Fruit fly (Drosophila melanogaster) whole organism, embryonic: ENCODE results near the gene JMJD4.

Experiments
- ATbp ChIP-seq: fragments of 200-800 bp; sonication (Bioruptor generic); optimal IDR thresholded peaks from 2 replicates; lab custom pipeline; 2017; ENCODE audit warnings: missing biosample characterization, mild to moderate bottlenecking, missing genetic modification characterization, missing genetic modification reagents
- Asciz ChIP-seq: fragments of 200-800 bp; sonication (Bioruptor generic); optimal IDR thresholded peaks from 2 replicates; lab custom pipeline; 2017; ENCODE audit warnings: missing biosample characterization, mild to moderate bottlenecking, missing genetic modification characterization, missing genetic modification reagents
- B-H2 ChIP-seq: fragments of 200-800 bp; sonication (Bioruptor generic); optimal IDR thresholded peaks from 2 replicates; lab custom pipeline; 2018; ENCODE audit warnings: missing biosample characterization, mild to moderate bottlenecking, missing genetic modification characterization
- Bdp1 ChIP-seq: fragments of 200-800 bp; sonication (Bioruptor generic); optimal IDR thresholded peaks from 3 replicates; lab custom pipeline; 2016; ENCODE audit warnings: missing biosample characterization, missing genetic modification characterization
- Bgb ChIP-seq: fragments of 200-800 bp; sonication (Bioruptor generic); IDR thresholded peaks from 2 replicates; pipeline ENCODE4 v1.3.6; 2022; ENCODE audit warnings: missing biosample characterization, missing genetic modification characterization; ENCODE audit not compliant: partially characterized antibody
- CG10274 ChIP-seq: fragments of 200-800 bp; sonication (Bioruptor generic); optimal IDR thresholded peaks from 3 replicates; lab custom pipeline; 2017; ENCODE audit warnings: missing biosample characterization, mild to moderate bottlenecking, missing genetic modification characterization
- CG10462 ChIP-seq: fragments of 200-800 bp; sonication (Bioruptor generic); optimal IDR thresholded peaks from 2 replicates; lab custom pipeline; 2016; ENCODE audit warnings: missing biosample characterization, missing genetic modification characterization
- CG10543 ChIP-seq: fragments of 200-800 bp; sonication (Bioruptor generic); optimal IDR thresholded peaks from 3 replicates; lab custom pipeline; 2017; ENCODE audit warnings: missing biosample characterization, mild to moderate bottlenecking, missing genetic modification characterization, moderate library complexity
- CG10959 ChIP-seq: fragments of 200-800 bp; sonication (Bioruptor generic); IDR thresholded peaks from 2 replicates; pipeline ENCODE4 v1.3.6; 2022; ENCODE audit warnings: missing biosample characterization, missing genetic modification characterization
- CG12219 ChIP-seq: fragments of 200-800 bp; sonication (Bioruptor generic); optimal IDR thresholded peaks from 3 replicates; lab custom pipeline; 2018; ENCODE audit warnings: missing biosample characterization, mild to moderate bottlenecking, missing genetic modification characterization
- CG2678 ChIP-seq: fragments of 200-800 bp; sonication (Bioruptor generic); optimal IDR thresholded peaks from 3 replicates; lab custom pipeline; 2019; ENCODE audit warnings: missing biosample characterization, mild to moderate bottlenecking, missing genetic modification characterization, moderate library complexity
- CG3281 ChIP-seq: fragments of 200-800 bp; sonication (Bioruptor generic); optimal IDR thresholded peaks from 3 replicates; lab custom pipeline; 2017; ENCODE audit warnings: missing biosample characterization, mild to moderate bottlenecking, missing genetic modification characterization
- CG4282 ChIP-seq: fragments of 200-800 bp; sonication (Bioruptor generic); optimal IDR thresholded peaks from 2 replicates; lab custom pipeline; 2016; ENCODE audit warnings: missing biosample characterization, missing genetic modification characterization
- CG6689 ChIP-seq: fragments of 200-800 bp; sonication (Bioruptor generic); IDR thresholded peaks from 2 replicates; pipeline ENCODE4 v1.3.6; 2022; ENCODE audit warnings: missing biosample characterization, missing genetic modification characterization
- CG8359 ChIP-seq: fragments of 200-800 bp; sonication (Bioruptor generic); optimal IDR thresholded peaks from 2 replicates; lab custom pipeline; 2017; ENCODE audit warnings: missing biosample characterization, mild to moderate bottlenecking, missing genetic modification characterization, borderline replicate concordance
- CG9817 ChIP-seq: fragments of 200-800 bp; sonication (Bioruptor generic); optimal IDR thresholded peaks from 2 replicates; lab custom pipeline; 2018; ENCODE audit warnings: missing biosample characterization, mild to moderate bottlenecking, missing genetic modification characterization, moderate library complexity
- Dek ChIP-seq: fragments of 200-800 bp; sonication (Bioruptor generic); optimal IDR thresholded peaks from 3 replicates; lab custom pipeline; 2019; ENCODE audit warnings: missing biosample characterization, mild to moderate bottlenecking, missing genetic modification characterization, moderate library complexity
- Fer1 ChIP-seq: fragments of 200-800 bp; sonication (Bioruptor generic); optimal IDR thresholded peaks from 2 replicates; lab custom pipeline; 2017; ENCODE audit warnings: missing biosample characterization, mild to moderate bottlenecking, missing genetic modification characterization
- HHEX ChIP-seq: fragments of 200-800 bp; sonication (Bioruptor generic); optimal IDR thresholded peaks from 3 replicates; lab custom pipeline; 2017; ENCODE audit warnings: missing biosample characterization, mild to moderate bottlenecking, missing genetic modification characterization, missing genetic modification reagents
- Lhr ChIP-seq: fragments of 200-800 bp; sonication (Bioruptor generic); optimal IDR thresholded peaks from 3 replicates; lab custom pipeline; 2017; ENCODE audit warnings: mild to moderate bottlenecking, missing biosample characterization, missing genetic modification reagents, missing genetic modification characterization
- Lpt ChIP-seq: fragments of >200 bp; optimal IDR thresholded peaks from 2 replicates; lab custom pipeline; 2018; ENCODE audit warnings: missing biosample characterization, missing genetic modification characterization
- Meics ChIP-seq: fragments of 200-800 bp; sonication (Bioruptor generic); optimal IDR thresholded peaks from 2 replicates; lab custom pipeline; 2017; ENCODE audit warnings: missing biosample characterization, mild to moderate bottlenecking, missing genetic modification characterization
- Myb ChIP-seq: fragments of 200-800 bp; sonication (Bioruptor generic); optimal IDR thresholded peaks from 2 replicates; lab custom pipeline; 2016; ENCODE audit warnings: missing biosample characterization, missing genetic modification characterization
- Rfx ChIP-seq: fragments of 200-800 bp; sonication (Bioruptor generic); IDR thresholded peaks from 2 replicates; pipeline ENCODE4 v1.3.6; 2022; ENCODE audit warnings: missing biosample characterization, missing genetic modification characterization
- Spps ChIP-seq: fragments of 200-800 bp; sonication (Bioruptor generic); optimal IDR thresholded peaks from 2 replicates; lab custom pipeline; 2018; ENCODE audit warnings: missing biosample characterization, mild to moderate bottlenecking, missing genetic modification characterization
- Sry-β ChIP-seq: fragments of 200-800 bp; sonication (Bioruptor generic); optimal IDR thresholded peaks from 2 replicates; lab custom pipeline; 2018; ENCODE audit warnings: missing biosample characterization, mild to moderate bottlenecking, missing genetic modification characterization, moderate library complexity
- Trl ChIP-seq, 3 experiments: fragments of >200 bp in 2 of 3; fragments of 200-800 bp in 1 of 3; sonication (Bioruptor generic) in 1 of 3; optimal IDR thresholded peaks; 2 replicates in 1 of 3; 3 replicates in 2 of 3; lab custom pipeline; 2016 to 2017; ENCODE audit warnings: missing biosample characterization in 1 of 3, missing genetic modification characterization in 1 of 3
- Usf ChIP-seq: fragments of 200-800 bp; sonication (Bioruptor generic); optimal IDR thresholded peaks from 2 replicates; lab custom pipeline; 2017; ENCODE audit warnings: missing genotype, missing biosample characterization, missing genetic modification characterization
- ab ChIP-seq: fragments of 200-800 bp; sonication (Bioruptor generic); optimal IDR thresholded peaks from 2 replicates; lab custom pipeline; 2016; ENCODE audit warnings: missing biosample characterization, missing genetic modification characterization
- ac ChIP-seq: fragments of 200-800 bp; sonication (Bioruptor generic); optimal IDR thresholded peaks from 3 replicates; lab custom pipeline; 2017; ENCODE audit warnings: missing biosample characterization, mild to moderate bottlenecking, missing genetic modification characterization
- chinmo ChIP-seq: fragments of 200-800 bp; sonication (Bioruptor generic); IDR thresholded peaks from 4 replicates; pipeline ENCODE4 v1.3.6; 2022; ENCODE audit warnings: missing biosample characterization, missing genetic modification characterization; ENCODE audit not compliant: partially characterized antibody
- ci ChIP-seq: fragments of 200-800 bp; sonication (Bioruptor generic); IDR thresholded peaks from 3 replicates; pipeline ENCODE4 v1.3.6; 2022; ENCODE audit warnings: missing biosample characterization, missing genetic modification characterization
- crc ChIP-seq: fragments of 200-800 bp; sonication (Bioruptor generic); optimal IDR thresholded peaks from 2 replicates; lab custom pipeline; 2016; ENCODE audit warnings: missing biosample characterization, missing genetic modification characterization
- emc ChIP-seq: fragments of 200-800 bp; sonication (Bioruptor generic); optimal IDR thresholded peaks from 2 replicates; lab custom pipeline; 2016; ENCODE audit warnings: missing biosample characterization, missing genetic modification characterization
- ftz-f1 ChIP-seq: fragments of 200-800 bp; sonication (Bioruptor generic); optimal IDR thresholded peaks from 2 replicates; lab custom pipeline; 2016; ENCODE audit warnings: missing biosample characterization, missing genetic modification characterization
- gce ChIP-seq: fragments of 200-800 bp; sonication (Bioruptor generic); IDR thresholded peaks from 3 replicates; pipeline ENCODE4 v1.3.6; 2022; ENCODE audit warnings: missing biosample characterization, missing genetic modification characterization
- gem ChIP-seq: fragments of 200-800 bp; sonication (Bioruptor generic); optimal IDR thresholded peaks from 2 replicates; lab custom pipeline; 2019; ENCODE audit warnings: missing biosample characterization, mild to moderate bottlenecking, missing genetic modification characterization, moderate library complexity
- lola ChIP-seq, 3 experiments: fragments of >200 bp in 2 of 3; fragments of 200-800 bp in 1 of 3; sonication (Bioruptor generic) in 1 of 3; optimal IDR thresholded peaks; 2 replicates each; lab custom pipeline; 2017 to 2019; ENCODE audit warnings: missing biosample characterization in 3 of 3, missing genetic modification characterization in 3 of 3, mild to moderate bottlenecking in 1 of 3, moderate library complexity in 1 of 3
- lov ChIP-seq, 2 experiments: fragments of 200-800 bp in 1 of 2; fragments of >200 bp in 1 of 2; sonication (Bioruptor generic) in 1 of 2; IDR thresholded peaks in 1 of 2; optimal IDR thresholded peaks in 1 of 2; 2 replicates in 1 of 2; 3 replicates in 1 of 2; pipeline versions ENCODE4 v1.3.6 to Lab custom; 2017 to 2022; ENCODE audit warnings: missing biosample characterization in 1 of 2, missing genetic modification characterization in 1 of 2
- pita ChIP-seq: fragments of 200-800 bp; sonication (Bioruptor generic); optimal IDR thresholded peaks from 2 replicates; lab custom pipeline; 2017; ENCODE audit warnings: missing biosample characterization, mild to moderate bottlenecking, missing genetic modification characterization
- sug ChIP-seq: fragments of 200-800 bp; optimal IDR thresholded peaks from 2 replicates; lab custom pipeline; 2019; ENCODE audit warnings: missing biosample characterization, mild to moderate bottlenecking, missing genetic modification characterization, moderate library complexity
- tap ChIP-seq: fragments of 200-800 bp; optimal IDR thresholded peaks from 3 replicates; lab custom pipeline; 2019; ENCODE audit warnings: missing biosample characterization, mild to moderate bottlenecking, missing genetic modification characterization, moderate library complexity
- z ChIP-seq: fragments of 200-800 bp; sonication (Bioruptor generic); IDR thresholded peaks from 3 replicates; pipeline ENCODE4 v1.3.6; 2022; ENCODE audit warnings: missing biosample characterization, missing genetic modification characterization

Gene JMJD4

dm6 chr2L:18119643-18120042 is 39.4 kb downstream of the JMJD4 start, which contains the start of gene CG5758 (continued):
- TF ChIP-seq CG8359 (GFP tag; lab: Kevin White, UChicago) (no peak), Lhr (peak; percentile 6), gce (no peak), CG4282 (no peak), Fer1 (GFP tag; lab: Kevin White, UChicago) (peak; percentile 36), lov (optimal IDR thresholded peaks at IDR 0.05; lab: Kevin White, UChicago) (no peak), lov (GFP tag; IDR thresholded peaks at IDR 0.05; lab: Robert Waterston, UW) (no peak), crc (GFP tag; lab: Kevin White, UChicago) (no peak), Trl (optimal IDR thresholded peaks at IDR 0.05; lab: Kevin White, UChicago) (no peak), Trl (GFP tag; optimal IDR thresholded peaks at IDR 0.05; lab: Kevin White, UChicago) (no peak), HHEX (GFP tag; lab: Kevin White, UChicago) (peak; percentile 21), Spps (no peak), CG10959 (GFP tag; lab: Robert Waterston, UW) (no peak), CG3281 (peak; percentile 36), Sry-β (GFP tag; lab: Kevin White, UChicago) (no peak), Lpt (no peak), gem (peak; percentile 44), tap (tag; lab: Kevin White, UChicago) (no peak), Asciz (GFP tag; lab: Kevin White, UChicago) (no peak), pita (GFP tag; lab: Kevin White, UChicago) (peak; percentile 19), lola (GFP tag; optimal IDR thresholded peaks at IDR 0.05; lab: Kevin White, UChicago) (no peak), CG10543 (GFP tag; lab: Kevin White, UChicago) (no peak), z (no peak), B-H2 (GFP tag; lab: Kevin White, UChicago) (peak; percentile 31), Myb (GFP tag; lab: Kevin White, UChicago) (peak; percentile 25), CG12219 (no peak), CG10274 (GFP tag; lab: Kevin White, UChicago) (no peak), emc (GFP tag; lab: Kevin White, UChicago) (no peak), sug (tag; lab: Kevin White, UChicago) (peak; percentile 39), ci (GFP tag; lab: Robert Waterston, UW) (0 out of 3 replicates have a peak, but pooled peaks have one; percentile 37), Meics (GFP tag; lab: Kevin White, UChicago) (peak; percentile 9), ab (GFP tag; lab: Kevin White, UChicago) (no peak), CG6689 (0 out of 2 replicates have a peak, but pooled peaks have one; percentile 6), chinmo (GFP tag; lab: Robert Waterston, UW) (no peak), Bdp1 (GFP tag; lab: Kevin White, UChicago) (no peak), CG9817 (peak; percentile 16), CG10462 (GFP tag; lab: Kevin White, UChicago) (no peak), Rfx (GFP tag; lab: Robert Waterston, UW) (peak; percentile 28; the same call in 1 of the 2 replicates), Bgb (GFP tag; lab: Robert Waterston, UW) (peak; percentile 49; the same call in 1 of the 2 replicates), CG2678 (tag; lab: Kevin White, UChicago) (peak; percentile 36), ftz-f1 (peak; percentile 42), Usf (GFP tag; lab: Kevin White, UChicago) (no peak), Dek (peak; percentile 45), ac (GFP tag; lab: Kevin White, UChicago) (no peak), ATbp (no peak)
